Fruit fly (Drosophila melanogaster) whole organism, pupa: ENCODE results near the gene Fer3.

Experiments used
- CG10348 ChIP-seq: fragments of 200-800 bp; sonication (Bioruptor generic); IDR thresholded peaks from 2 replicates; pipeline ENCODE4 v1.3.6; 2022; ENCODE audit warnings: missing biosample characterization, missing genetic modification characterization
- CG12605 ChIP-seq: fragments of 200-800 bp; sonication (Bioruptor generic); IDR thresholded peaks from 2 replicates; pipeline ENCODE4 v1.3.6; 2022; ENCODE audit warnings: missing biosample characterization, missing genetic modification characterization
- CG13204 ChIP-seq: fragments of 200-800 bp; sonication (Bioruptor generic); optimal IDR thresholded peaks from 2 replicates; lab custom pipeline; 2018; ENCODE audit warnings: missing biosample characterization, mild to moderate bottlenecking, missing genetic modification characterization, moderate library complexity
- CG4496 ChIP-seq: fragments of 200-800 bp; sonication (Bioruptor generic); IDR thresholded peaks from 3 replicates; pipeline ENCODE4 v1.3.6; 2022; ENCODE audit warnings: missing biosample characterization, missing genetic modification characterization
- CG8159 ChIP-seq: fragments of 200-800 bp; sonication (Bioruptor generic); optimal IDR thresholded peaks from 3 replicates; lab custom pipeline; 2018; ENCODE audit warnings: missing biosample characterization, mild to moderate bottlenecking, missing genetic modification characterization, moderate library complexity
- CG9948 ChIP-seq: fragments of 200-800 bp; sonication (Bioruptor generic); optimal IDR thresholded peaks from 2 replicates; lab custom pipeline; 2018; ENCODE audit warnings: missing biosample characterization, mild to moderate bottlenecking, missing genetic modification characterization, moderate library complexity
- EcR ChIP-seq: fragments of 200-800 bp; sonication (Bioruptor generic); optimal IDR thresholded peaks from 3 replicates; lab custom pipeline; 2019; ENCODE audit warnings: missing biosample characterization, missing genetic modification characterization, mild to moderate bottlenecking, moderate library complexity, missing genetic modification reagents

DNA sequence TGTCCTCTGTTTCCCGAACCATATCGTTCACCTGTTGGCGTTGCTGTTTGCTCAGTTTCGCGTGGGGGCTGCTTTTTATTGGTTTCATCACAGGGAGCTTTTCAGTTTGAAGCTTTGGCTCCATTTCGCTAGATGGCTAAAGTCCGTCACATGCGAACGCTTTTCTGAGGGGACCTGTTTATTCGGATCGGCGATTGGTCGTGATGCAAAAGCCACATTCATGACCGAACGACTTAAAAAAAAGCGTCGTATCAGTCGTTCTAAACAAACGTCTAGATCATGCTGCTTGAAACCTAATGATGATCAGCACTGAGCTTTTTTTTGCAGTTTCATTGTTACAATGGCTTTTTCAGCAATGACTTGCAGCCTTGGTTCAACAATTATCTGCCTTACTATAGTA lies 4.2 kb downstream of the Fer3 start, which contains the start of gene CG6908:
- TF ChIP-seq CG4496 (no peak), CG8159 (tag; lab: Kevin White, UChicago) (no peak), CG9948 (no peak), CG13204 (GFP tag; lab: Kevin White, UChicago) (no peak), CG12605 (GFP tag; lab: Robert Waterston, UW) (no peak), EcR (GFP tag; lab: Kevin White, UChicago) (peak; percentile 37), CG10348 (GFP tag; lab: Robert Waterston, UW) (no peak)
